Worm (Caenorhabditis elegans) whole organism, L3 larva: ENCODE data around the gene nhr-205.

ENCODE experiments used
- R02D3.7 ChIP-seq: fragments of 150-350 bp; optimal IDR thresholded peaks from 2 replicates; lab custom pipeline; 2014; ENCODE audit warnings: missing biosample characterization, missing genetic modification characterization
- ZK546.5 ChIP-seq: sonication (generic microtip); optimal IDR thresholded peaks from 2 replicates; lab custom pipeline; 2017; ENCODE audit warnings: missing biosample characterization, missing genetic modification characterization
- aly-2 ChIP-seq: fragments of 150-350 bp; optimal IDR thresholded peaks from 2 replicates; lab custom pipeline; 2014; ENCODE audit warnings: missing biosample characterization, missing genetic modification characterization
- ama-1 ChIP-seq: fragments of 150-350 bp; optimal IDR thresholded peaks from 2 replicates; lab custom pipeline; 2018
- ceh-16 ChIP-seq: sonication (generic microtip); optimal IDR thresholded peaks from 2 replicates; lab custom pipeline; 2017; ENCODE audit warnings: missing biosample characterization, missing genetic modification characterization
- ceh-28 ChIP-seq: fragments of 150-350 bp; optimal IDR thresholded peaks from 2 replicates; lab custom pipeline; 2014; ENCODE audit warnings: missing biosample characterization, missing genetic modification reagents, missing genetic modification characterization
- ceh-82 ChIP-seq: fragments of 150-350 bp; optimal IDR thresholded peaks from 2 replicates; lab custom pipeline; 2014; ENCODE audit warnings: missing biosample characterization, missing genetic modification characterization
- ceh-9 ChIP-seq: sonication (generic microtip); optimal IDR thresholded peaks from 2 replicates; lab custom pipeline; 2018; ENCODE audit warnings: missing biosample characterization, missing genetic modification characterization
- daf-12 ChIP-seq: fragments of 150-350 bp; optimal IDR thresholded peaks from 2 replicates; lab custom pipeline; 2014; ENCODE audit warnings: missing biosample characterization, missing genetic modification reagents, missing genetic modification characterization
- egl-27 ChIP-seq: sonication (generic microtip); optimal IDR thresholded peaks from 4 replicates; lab custom pipeline; 2017; ENCODE audit warnings: missing biosample characterization, missing genetic modification reagents, missing genetic modification characterization
- egl-5 ChIP-seq: fragments of 150-350 bp; optimal IDR thresholded peaks from 2 replicates; lab custom pipeline; 2017; ENCODE audit warnings: missing biosample characterization, missing genetic modification reagents, missing genetic modification characterization, inconsistent platforms
- elt-1 ChIP-seq: fragments of 150-350 bp; optimal IDR thresholded peaks from 2 replicates; lab custom pipeline; 2014; ENCODE audit warnings: missing biosample characterization, missing genetic modification characterization
- elt-2 ChIP-seq: sonication (generic microtip); optimal IDR thresholded peaks from 2 replicates; lab custom pipeline; 2016; ENCODE audit warnings: missing genetic modification reagents, mild to moderate bottlenecking, missing genetic modification characterization, missing compliant biosample characterization
- elt-3 ChIP-seq, 3 experiments: fragments of 150-350 bp in 1 of 3; sonication (generic microtip) in 2 of 3; optimal IDR thresholded peaks; 2 replicates in 2 of 3; 4 replicates in 1 of 3; lab custom pipeline; 2014 to 2017; ENCODE audit warnings: missing biosample characterization in 3 of 3, missing genetic modification characterization in 3 of 3
- eor-1 ChIP-seq, 2 experiments: fragments of 150-350 bp; optimal IDR thresholded peaks; 2 replicates each; lab custom pipeline; 2014 to 2018; ENCODE audit warnings: missing biosample characterization in 2 of 2, missing genetic modification characterization in 2 of 2
- fkh-10 ChIP-seq: sonication (generic microtip); optimal IDR thresholded peaks from 2 replicates; lab custom pipeline; 2017; ENCODE audit warnings: missing biosample characterization, missing genetic modification reagents, missing genetic modification characterization
- fkh-2 ChIP-seq: fragments of 150-350 bp; optimal IDR thresholded peaks from 2 replicates; lab custom pipeline; 2014; ENCODE audit warnings: missing biosample characterization, missing genetic modification reagents, missing genetic modification characterization
- fos-1 ChIP-seq: fragments of 150-350 bp; optimal IDR thresholded peaks from 2 replicates; lab custom pipeline; 2014; ENCODE audit warnings: missing biosample characterization, missing genetic modification characterization
- hmg-11 ChIP-seq: sonication (generic microtip); optimal IDR thresholded peaks from 2 replicates; lab custom pipeline; 2016; ENCODE audit warnings: missing genetic modification characterization, missing compliant biosample characterization
- jun-1 ChIP-seq: fragments of 150-350 bp; optimal IDR thresholded peaks from 2 replicates; lab custom pipeline; 2014; ENCODE audit warnings: missing biosample characterization, missing genetic modification reagents, missing genetic modification characterization
- lin-15B ChIP-seq: fragments of 150-350 bp; optimal IDR thresholded peaks from 2 replicates; lab custom pipeline; 2014; ENCODE audit warnings: missing biosample characterization, missing genetic modification characterization
- lin-39 ChIP-seq: fragments of 150-350 bp; optimal IDR thresholded peaks from 2 replicates; lab custom pipeline; 2018; ENCODE audit warnings: missing biosample characterization, missing genetic modification reagents, missing genetic modification characterization
- lsy-12 ChIP-seq: sonication (generic microtip); optimal IDR thresholded peaks from 2 replicates; lab custom pipeline; 2016; ENCODE audit warnings: mild to moderate bottlenecking, missing genetic modification characterization, missing compliant biosample characterization
- mdl-1 ChIP-seq: fragments of 150-350 bp; optimal IDR thresholded peaks from 2 replicates; lab custom pipeline; 2014; ENCODE audit warnings: missing biosample characterization, missing genetic modification characterization
- mml-1 ChIP-seq: fragments of 150-350 bp; sonication (generic microtip); optimal IDR thresholded peaks from 3 replicates; lab custom pipeline; 2014; ENCODE audit warnings: missing biosample characterization, missing genetic modification characterization
- nfya-1 ChIP-seq: sonication (generic microtip); optimal IDR thresholded peaks from 2 replicates; lab custom pipeline; 2017; ENCODE audit warnings: missing genetic modification characterization, mild to moderate bottlenecking, missing compliant biosample characterization, antibody characterized with exemption, moderate library complexity; ENCODE audit not compliant: insufficient read depth
- nhr-11 ChIP-seq: fragments of 150-350 bp; optimal IDR thresholded peaks from 2 replicates; lab custom pipeline; 2014; ENCODE audit warnings: missing biosample characterization, missing genetic modification characterization
- nhr-12 ChIP-seq: fragments of 150-350 bp; optimal IDR thresholded peaks from 2 replicates; lab custom pipeline; 2014; ENCODE audit warnings: missing biosample characterization, missing genetic modification characterization
- nhr-23 ChIP-seq: fragments of 150-350 bp; optimal IDR thresholded peaks from 2 replicates; lab custom pipeline; 2014; ENCODE audit warnings: missing biosample characterization, missing genetic modification reagents, missing genetic modification characterization
- nhr-237 ChIP-seq: fragments of 150-350 bp; optimal IDR thresholded peaks from 2 replicates; lab custom pipeline; 2014; ENCODE audit warnings: missing biosample characterization, missing genetic modification characterization
- nhr-25 ChIP-seq: sonication (generic microtip); optimal IDR thresholded peaks from 2 replicates; lab custom pipeline; 2017; ENCODE audit warnings: missing biosample characterization, missing genetic modification characterization
- nhr-28 ChIP-seq: fragments of 150-350 bp; optimal IDR thresholded peaks from 2 replicates; lab custom pipeline; 2014; ENCODE audit warnings: missing biosample characterization, missing genetic modification characterization
- nhr-43 ChIP-seq: sonication (generic microtip); optimal IDR thresholded peaks from 2 replicates; lab custom pipeline; 2016; ENCODE audit warnings: mild to moderate bottlenecking, missing genetic modification characterization, missing compliant biosample characterization; ENCODE audit not compliant: poor library complexity, severe bottlenecking
- nhr-67 ChIP-seq: fragments of 150-350 bp; optimal IDR thresholded peaks from 2 replicates; lab custom pipeline; 2014; ENCODE audit warnings: missing biosample characterization, missing genetic modification characterization
- nhr-76 ChIP-seq: fragments of 150-350 bp; sonication (generic microtip); optimal IDR thresholded peaks from 5 replicates; lab custom pipeline; 2014; ENCODE audit warnings: missing biosample characterization, missing genetic modification characterization
- nhr-77 ChIP-seq: fragments of 150-350 bp; optimal IDR thresholded peaks from 2 replicates; lab custom pipeline; 2014; ENCODE audit warnings: missing biosample characterization, missing genetic modification characterization
- pha-4 ChIP-seq: fragments of 150-350 bp; optimal IDR thresholded peaks from 2 replicates; lab custom pipeline; 2014; ENCODE audit warnings: missing biosample characterization, missing genetic modification reagents, missing genetic modification characterization
- pqm-1 ChIP-seq: fragments of 150-350 bp; optimal IDR thresholded peaks from 2 replicates; lab custom pipeline; 2017; ENCODE audit warnings: missing biosample characterization, missing genetic modification characterization, inconsistent platforms
- sea-2 ChIP-seq: fragments of 150-350 bp; sonication (generic microtip); optimal IDR thresholded peaks from 4 replicates; lab custom pipeline; 2014; ENCODE audit warnings: missing biosample characterization, missing genetic modification reagents, missing genetic modification characterization
- skn-1 ChIP-seq: fragments of 150-350 bp; optimal IDR thresholded peaks from 2 replicates; lab custom pipeline; 2014; ENCODE audit warnings: missing biosample characterization, missing genetic modification characterization
- snpc-4 ChIP-seq: fragments of 150-350 bp; optimal IDR thresholded peaks from 2 replicates; lab custom pipeline; 2014; ENCODE audit warnings: missing biosample characterization, missing genetic modification characterization
- tbx-2 ChIP-seq: sonication (generic microtip); optimal IDR thresholded peaks from 2 replicates; lab custom pipeline; 2016; ENCODE audit warnings: mild to moderate bottlenecking, missing genetic modification characterization, missing compliant biosample characterization
- unc-39 ChIP-seq: sonication (generic microtip); optimal IDR thresholded peaks from 4 replicates; lab custom pipeline; 2017; ENCODE audit warnings: missing biosample characterization, missing genetic modification characterization
- unc-62 ChIP-seq: fragments of 150-350 bp; sonication (generic microtip); optimal IDR thresholded peaks from 4 replicates; lab custom pipeline; 2014; ENCODE audit warnings: missing biosample characterization, missing genetic modification reagents, missing genetic modification characterization
- zag-1 ChIP-seq: fragments of 150-350 bp; optimal IDR thresholded peaks from 2 replicates; lab custom pipeline; 2014; ENCODE audit warnings: missing biosample characterization, missing genetic modification characterization
- ztf-11 ChIP-seq: fragments of 150-350 bp; optimal IDR thresholded peaks from 2 replicates; lab custom pipeline; 2014; ENCODE audit warnings: missing biosample characterization, missing genetic modification characterization
- ztf-4 ChIP-seq: fragments of 150-350 bp; optimal IDR thresholded peaks from 2 replicates; lab custom pipeline; 2014; ENCODE audit warnings: missing biosample characterization, missing genetic modification characterization

Gene nhr-205

ce11 chrV:10036275-10036674 is 45.3 kb downstream of the nhr-205 start, which contains the start of gene T06E8.2:
Gene T06E8.2, minus strand, starts transcription at chrV:10036413.
- TF ChIP-seq mdl-1, result no peak
- no peak for TF ChIP-seq tbx-2
- peak; percentile 91 for TF ChIP-seq pha-4 (tag; lab: Kevin White, UChicago)
- TF ChIP-seq lin-39 (tag; lab: Kevin White, UChicago), result no peak
- peak; percentile 27 for TF ChIP-seq nfya-1 (tag; lab: Kevin White, UChicago)
- TF ChIP-seq lsy-12 (tag; lab: Kevin White, UChicago), result no peak
- peak; percentile 27 for TF ChIP-seq nhr-43 (tag; lab: Kevin White, UChicago)
- no peak for TF ChIP-seq eor-1 (tag; optimal IDR thresholded peaks at IDR 0.05; lab: Kevin White, UChicago)
- TF ChIP-seq R02D3.7 (tag; lab: Kevin White, UChicago), result no peak
- TF ChIP-seq ama-1 (lab: Kevin White, UChicago), result no peak
- TF ChIP-seq sea-2, result no peak
- no peak for TF ChIP-seq nhr-11
- no peak for TF ChIP-seq ceh-28 (tag; lab: Kevin White, UChicago)
- no peak for TF ChIP-seq daf-12 (tag; lab: Kevin White, UChicago)
- TF ChIP-seq ZK546.5 (tag; lab: Kevin White, UChicago), result no peak
- no peak for TF ChIP-seq fkh-2 (tag; lab: Kevin White, UChicago)
- TF ChIP-seq elt-1, result no peak
- TF ChIP-seq hmg-11, result peak; percentile 24
- peak; percentile 56 for TF ChIP-seq snpc-4 (tag; lab: Kevin White, UChicago)
- TF ChIP-seq nhr-237 (tag; lab: Kevin White, UChicago), result no peak
- TF ChIP-seq ceh-82 (tag; lab: Kevin White, UChicago), result no peak
- TF ChIP-seq fos-1 (tag; lab: Kevin White, UChicago), result no peak
- TF ChIP-seq mml-1 (tag; lab: Kevin White, UChicago), result no peak
- no peak for TF ChIP-seq egl-5
- no peak for TF ChIP-seq ceh-16 (tag; lab: Kevin White, UChicago)
- no peak for TF ChIP-seq pqm-1 (tag; lab: Kevin White, UChicago)
- TF ChIP-seq jun-1 (tag; lab: Kevin White, UChicago), result no peak
- no peak for TF ChIP-seq unc-62 (GFP tag; lab: Kevin White, UChicago)
- TF ChIP-seq egl-27 (tag; lab: Kevin White, UChicago), result no peak
- no peak for TF ChIP-seq zag-1
- TF ChIP-seq nhr-28 (tag; lab: Kevin White, UChicago), result no peak
- no peak for TF ChIP-seq unc-39 (tag; lab: Kevin White, UChicago)
- no peak for TF ChIP-seq ceh-9 (tag; lab: Kevin White, UChicago)
- no peak for TF ChIP-seq nhr-77 (tag; lab: Kevin White, UChicago)
- TF ChIP-seq nhr-67 (tag; lab: Kevin White, UChicago), result no peak
- no peak for TF ChIP-seq ztf-11 (tag; lab: Kevin White, UChicago)
- no peak for TF ChIP-seq nhr-25 (tag; lab: Kevin White, UChicago)
- TF ChIP-seq elt-3 (tag; optimal IDR thresholded peaks at IDR 0.05; lab: Kevin White, UChicago), result no peak
- TF ChIP-seq aly-2 (tag; lab: Kevin White, UChicago), result no peak
- no peak for TF ChIP-seq nhr-76 (tag; lab: Kevin White, UChicago)
- TF ChIP-seq nhr-12 (tag; lab: Kevin White, UChicago), result no peak
- no peak for TF ChIP-seq ztf-4 (tag; lab: Kevin White, UChicago)
- TF ChIP-seq skn-1, result no peak
- TF ChIP-seq fkh-10, result no peak
- no peak for TF ChIP-seq nhr-23
- peak; percentile 6 for TF ChIP-seq lin-15B (tag; lab: Kevin White, UChicago)
- no peak for TF ChIP-seq elt-2 (tag; lab: Kevin White, UChicago)
